Fruit fly (Drosophila melanogaster) whole organism, embryonic: ENCODE measurements around the gene CG14054.
A peak's percentile ranks its signal among the peaks of the same experiment; 100 is the strongest.

Experiments
- Adf1 ChIP-seq: fragments of 200-800 bp; sonication (Bioruptor generic); IDR thresholded peaks from 2 replicates; pipeline ENCODE4 v1.3.6; 2022; ENCODE audit warnings: missing biosample characterization, missing genetic modification characterization
- CG1024 ChIP-seq: fragments of 200-800 bp; sonication (Bioruptor generic); IDR thresholded peaks from 2 replicates; pipeline ENCODE4 v1.3.6; 2022; ENCODE audit warnings: missing biosample characterization, missing genetic modification characterization
- CG10267 ChIP-seq: fragments of 200-800 bp; sonication (Bioruptor generic); optimal IDR thresholded peaks from 2 replicates; lab custom pipeline; 2018; ENCODE audit warnings: missing biosample characterization, mild to moderate bottlenecking, missing genetic modification characterization, moderate library complexity
- CG11085 ChIP-seq: fragments of 200-800 bp; sonication (Bioruptor generic); IDR thresholded peaks from 2 replicates; pipeline ENCODE4 v1.3.6; 2022; ENCODE audit warnings: missing biosample characterization, missing genetic modification characterization
- CG11560 ChIP-seq: fragments of 200-800 bp; sonication (Bioruptor generic); IDR thresholded peaks from 3 replicates; pipeline ENCODE4 v1.3.6; 2022; ENCODE audit warnings: missing biosample characterization, missing genetic modification characterization
- CG12942 ChIP-seq: fragments of 200-800 bp; sonication (Bioruptor generic); optimal IDR thresholded peaks from 3 replicates; lab custom pipeline; 2016; ENCODE audit warnings: missing biosample characterization, missing genetic modification characterization
- CG13894 ChIP-seq: fragments of 200-800 bp; sonication (Bioruptor generic); optimal IDR thresholded peaks from 3 replicates; lab custom pipeline; 2018; ENCODE audit warnings: missing biosample characterization, mild to moderate bottlenecking, missing genetic modification characterization, moderate library complexity
- CG17568 ChIP-seq: fragments of 200-800 bp; sonication (Bioruptor generic); optimal IDR thresholded peaks from 2 replicates; lab custom pipeline; 2018; ENCODE audit warnings: missing biosample characterization, mild to moderate bottlenecking, missing genetic modification characterization, moderate library complexity
- CG17612 ChIP-seq: fragments of 200-800 bp; sonication (Bioruptor generic); IDR thresholded peaks from 2 replicates; pipeline ENCODE4 v1.3.6; 2022; ENCODE audit warnings: missing biosample characterization, missing genetic modification characterization
- CG18476 ChIP-seq: fragments of 200-800 bp; sonication (Bioruptor generic); optimal IDR thresholded peaks from 2 replicates; lab custom pipeline; 2016; ENCODE audit warnings: missing biosample characterization, mild to moderate bottlenecking, missing genetic modification characterization
- CG33557 ChIP-seq: fragments of 200-800 bp; sonication (Bioruptor generic); optimal IDR thresholded peaks from 2 replicates; lab custom pipeline; 2019; ENCODE audit warnings: missing biosample characterization, mild to moderate bottlenecking, missing genetic modification characterization, moderate library complexity
- CG34224 ChIP-seq: fragments of 200-800 bp; sonication (Bioruptor generic); IDR thresholded peaks from 3 replicates; pipeline ENCODE4 v1.3.6; 2022; ENCODE audit warnings: missing biosample characterization, missing genetic modification characterization; ENCODE audit not compliant: partially characterized antibody
- CG4282 ChIP-seq: fragments of 200-800 bp; sonication (Bioruptor generic); optimal IDR thresholded peaks from 2 replicates; lab custom pipeline; 2016; ENCODE audit warnings: missing biosample characterization, missing genetic modification characterization
- CG5180 ChIP-seq: fragments of 200-800 bp; sonication (Bioruptor generic); optimal IDR thresholded peaks from 3 replicates; lab custom pipeline; 2017; ENCODE audit warnings: missing biosample characterization, missing genetic modification characterization, mild to moderate bottlenecking, moderate library complexity, missing genetic modification reagents
- CG6254 ChIP-seq: fragments of 200-800 bp; sonication (Bioruptor generic); optimal IDR thresholded peaks from 3 replicates; lab custom pipeline; 2017; ENCODE audit warnings: mild to moderate bottlenecking, missing biosample characterization, missing genetic modification reagents, missing genetic modification characterization
- CG7372 ChIP-seq: fragments of 200-800 bp; sonication (Bioruptor generic); IDR thresholded peaks from 2 replicates; pipeline ENCODE4 v1.3.6; 2022; ENCODE audit warnings: missing biosample characterization, missing genetic modification characterization
- CG7556 ChIP-seq: fragments of 200-800 bp; sonication (Bioruptor generic); optimal IDR thresholded peaks from 2 replicates; lab custom pipeline; 2017; ENCODE audit warnings: missing biosample characterization, mild to moderate bottlenecking, missing genetic modification characterization
- CG8765 ChIP-seq: fragments of 200-800 bp; sonication (Bioruptor generic); IDR thresholded peaks from 2 replicates; pipeline ENCODE4 v1.3.6; 2022; ENCODE audit warnings: missing biosample characterization, missing genetic modification characterization
- Dip3 ChIP-seq: fragments of 200-800 bp; sonication (Bioruptor generic); optimal IDR thresholded peaks from 3 replicates; lab custom pipeline; 2016; ENCODE audit warnings: missing biosample characterization, missing genetic modification characterization
- Dref ChIP-seq: fragments of 200-800 bp; sonication (Bioruptor generic); IDR thresholded peaks from 2 replicates; pipeline ENCODE4 v1.3.6; 2022; ENCODE audit warnings: missing biosample characterization, missing genetic modification characterization
- ERR ChIP-seq: fragments of 200-800 bp; sonication (Bioruptor generic); optimal IDR thresholded peaks from 2 replicates; lab custom pipeline; 2016; ENCODE audit warnings: missing biosample characterization, missing genetic modification characterization
- Ets65A ChIP-seq: fragments of 200-800 bp; sonication (Bioruptor generic); peaks from one replicate; lab custom pipeline; 2016; ENCODE audit warnings: missing biosample characterization, missing genetic modification characterization
- HHEX ChIP-seq: fragments of 200-800 bp; sonication (Bioruptor generic); optimal IDR thresholded peaks from 3 replicates; lab custom pipeline; 2017; ENCODE audit warnings: missing biosample characterization, mild to moderate bottlenecking, missing genetic modification characterization, missing genetic modification reagents
- Kr ChIP-seq: fragments of 200-800 bp; sonication (Bioruptor generic); optimal IDR thresholded peaks from 2 replicates; lab custom pipeline; 2017; ENCODE audit warnings: missing biosample characterization, mild to moderate bottlenecking, missing genetic modification characterization
- NK7.1 ChIP-seq: fragments of 200-800 bp; sonication (Bioruptor generic); optimal IDR thresholded peaks from 3 replicates; lab custom pipeline; 2016; ENCODE audit warnings: missing biosample characterization, missing genetic modification characterization
- Nf-YC ChIP-seq: fragments of 200-800 bp; optimal IDR thresholded peaks from 3 replicates; lab custom pipeline; 2019; ENCODE audit warnings: missing biosample characterization, mild to moderate bottlenecking, missing genetic modification characterization, moderate library complexity
- Side ChIP-seq: fragments of 200-800 bp; sonication (Bioruptor generic); optimal IDR thresholded peaks from 2 replicates; lab custom pipeline; 2016; ENCODE audit warnings: missing biosample characterization, missing genetic modification characterization
- amos ChIP-seq: fragments of 200-800 bp; sonication (Bioruptor generic); IDR thresholded peaks from 2 replicates; pipeline ENCODE4 v1.3.6; 2022; ENCODE audit warnings: missing biosample characterization, missing genetic modification characterization; ENCODE audit not compliant: partially characterized antibody
- ash1 ChIP-seq: fragments of 200-800 bp; sonication (Bioruptor generic); optimal IDR thresholded peaks from 2 replicates; lab custom pipeline; 2018; ENCODE audit warnings: missing biosample characterization, mild to moderate bottlenecking, missing genetic modification characterization
- ato ChIP-seq: fragments of 200-800 bp; sonication (Bioruptor generic); IDR thresholded peaks from 2 replicates; pipeline ENCODE4 v1.3.6; 2022; ENCODE audit warnings: missing biosample characterization, missing genetic modification characterization; ENCODE audit not compliant: partially characterized antibody
- bigmax ChIP-seq: fragments of 200-800 bp; sonication (Bioruptor generic); optimal IDR thresholded peaks from 2 replicates; lab custom pipeline; 2018; ENCODE audit warnings: missing biosample characterization, mild to moderate bottlenecking, missing genetic modification characterization
- bowl ChIP-seq: fragments of 200-800 bp; sonication (Bioruptor generic); IDR thresholded peaks from 2 replicates; pipeline ENCODE4 v1.3.6; 2022; ENCODE audit warnings: missing biosample characterization, missing genetic modification characterization
- corto ChIP-seq: fragments of 200-800 bp; sonication (Bioruptor generic); optimal IDR thresholded peaks from 2 replicates; lab custom pipeline; 2016; ENCODE audit warnings: missing biosample characterization, mild to moderate bottlenecking, missing genetic modification characterization, moderate library complexity
- crol ChIP-seq: fragments of 200-800 bp; sonication (Bioruptor generic); IDR thresholded peaks from 2 replicates; pipeline ENCODE4 v1.3.6; 2022; ENCODE audit warnings: missing biosample characterization, missing genetic modification characterization
- dmrt99B ChIP-seq: fragments of 200-800 bp; sonication (Bioruptor generic); optimal IDR thresholded peaks from 2 replicates; lab custom pipeline; 2018; ENCODE audit warnings: missing biosample characterization, mild to moderate bottlenecking, missing genetic modification characterization, moderate library complexity
- dpn ChIP-seq, 2 experiments: fragments of 200-800 bp; sonication (Bioruptor generic); optimal IDR thresholded peaks; 3 replicates each; lab custom pipeline; 2016; ENCODE audit warnings: missing biosample characterization in 2 of 2, missing genetic modification characterization in 2 of 2
- dysf ChIP-seq: fragments of 200-800 bp; sonication (Bioruptor generic); IDR thresholded peaks from 3 replicates; pipeline ENCODE4 v1.3.6; 2022; ENCODE audit warnings: missing biosample characterization, missing genetic modification characterization
- ftz-f1 ChIP-seq: fragments of 200-800 bp; sonication (Bioruptor generic); optimal IDR thresholded peaks from 2 replicates; lab custom pipeline; 2016; ENCODE audit warnings: missing biosample characterization, missing genetic modification characterization
- her ChIP-seq: fragments of 200-800 bp; sonication (Bioruptor generic); optimal IDR thresholded peaks from 2 replicates; lab custom pipeline; 2016; ENCODE audit warnings: missing biosample characterization, missing genetic modification characterization
- maf-S ChIP-seq: fragments of 200-800 bp; sonication (Bioruptor generic); optimal IDR thresholded peaks from 2 replicates; lab custom pipeline; 2016; ENCODE audit warnings: missing biosample characterization, missing genetic modification characterization
- odd ChIP-seq: fragments of 200-800 bp; sonication (Bioruptor generic); optimal IDR thresholded peaks from 2 replicates; lab custom pipeline; 2017; ENCODE audit warnings: missing biosample characterization, mild to moderate bottlenecking, missing genetic modification characterization
- org-1 ChIP-seq: fragments of 200-800 bp; sonication (Bioruptor generic); optimal IDR thresholded peaks from 2 replicates; lab custom pipeline; 2017; ENCODE audit warnings: missing biosample characterization, missing genetic modification characterization
- prd ChIP-seq, 3 experiments: fragments of >200 bp in 2 of 3; fragments of 200-800 bp in 1 of 3; sonication (Bioruptor generic) in 1 of 3; optimal IDR thresholded peaks in 2 of 3; IDR thresholded peaks in 1 of 3; 2 replicates in 2 of 3; 3 replicates in 1 of 3; pipeline versions ENCODE4 v1.3.6 to Lab custom; 2017 to 2022; ENCODE audit warnings: missing biosample characterization in 1 of 3, missing genetic modification characterization in 1 of 3
- ro ChIP-seq: fragments of 200-800 bp; sonication (Bioruptor generic); IDR thresholded peaks from 2 replicates; pipeline ENCODE4 v1.3.6; 2022; ENCODE audit warnings: missing biosample characterization, missing genetic modification characterization
- sim ChIP-seq: fragments of 200-800 bp; sonication (Bioruptor generic); IDR thresholded peaks from 2 replicates; pipeline ENCODE4 v1.3.6; 2022; ENCODE audit warnings: missing biosample characterization, missing genetic modification characterization
- sima ChIP-seq: fragments of 200-800 bp; sonication (Bioruptor generic); optimal IDR thresholded peaks from 2 replicates; lab custom pipeline; 2016; ENCODE audit warnings: missing biosample characterization, missing genetic modification characterization
- sob ChIP-seq: fragments of 200-800 bp; sonication (Bioruptor generic); IDR thresholded peaks from 2 replicates; pipeline ENCODE4 v1.3.6; 2022; ENCODE audit warnings: missing biosample characterization, missing genetic modification characterization
- sug ChIP-seq: fragments of 200-800 bp; optimal IDR thresholded peaks from 2 replicates; lab custom pipeline; 2019; ENCODE audit warnings: missing biosample characterization, mild to moderate bottlenecking, missing genetic modification characterization, moderate library complexity
- wor ChIP-seq: fragments of 200-800 bp; sonication (Bioruptor generic); IDR thresholded peaks from 2 replicates; pipeline ENCODE4 v1.3.6; 2022; ENCODE audit warnings: missing biosample characterization, missing genetic modification characterization

Gene CG14054

DNA sequence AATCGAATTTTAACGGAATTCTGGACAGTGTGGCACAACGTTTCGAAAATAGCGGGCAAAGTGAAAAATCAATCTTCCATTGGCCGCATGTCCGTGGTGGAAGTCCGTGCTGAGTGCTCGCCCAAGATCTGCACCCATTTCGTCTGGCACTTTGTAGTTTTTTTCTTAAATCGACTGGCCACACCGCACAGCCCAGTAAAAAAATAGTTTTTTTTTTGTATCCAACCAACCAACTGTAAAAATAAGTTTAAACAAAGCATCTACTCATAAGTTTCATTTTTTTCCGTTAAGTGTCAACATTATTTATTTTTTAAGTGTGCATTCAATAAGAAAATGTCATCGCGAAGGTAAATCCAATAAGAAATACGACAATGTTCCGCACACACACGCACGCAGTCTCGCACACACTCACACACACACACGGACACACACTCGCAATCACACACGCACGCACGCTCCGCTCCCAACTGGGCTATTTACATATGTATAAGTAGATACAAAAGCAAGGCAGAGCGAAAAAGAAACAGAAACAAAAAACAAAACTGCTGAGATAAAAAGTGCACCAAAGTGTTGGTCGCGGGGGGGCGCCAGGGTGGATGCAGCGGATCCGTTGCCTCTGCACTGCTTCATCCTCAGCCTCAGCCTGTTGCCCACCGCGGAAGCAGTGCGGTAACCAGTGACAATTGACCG, 28.1 kb upstream of the CG14054 start, which contains the start of gene csw (continued):
- TF ChIP-seq maf-S: peak; percentile 38
- peak; percentile 5 for TF ChIP-seq HHEX
- no peak for TF ChIP-seq CG1024
- TF ChIP-seq her (GFP tag; lab: Kevin White, UChicago): peak; percentile 63
- TF ChIP-seq ERR (GFP tag; lab: Kevin White, UChicago): peak; percentile 19
- TF ChIP-seq CG5180 (GFP tag; lab: Kevin White, UChicago): no peak
- no peak for TF ChIP-seq sim
- 0 out of 3 replicates have a peak, but pooled peaks have one; percentile 15 for TF ChIP-seq CG11560
- TF ChIP-seq ash1 (GFP tag; lab: Kevin White, UChicago): no peak
- TF ChIP-seq NK7.1 (GFP tag; lab: Kevin White, UChicago): no peak
- TF ChIP-seq Ets65A (GFP tag; lab: Kevin White, UChicago): peak; percentile 90
- TF ChIP-seq amos (GFP tag; lab: Robert Waterston, UW): peak; percentile 58; the same call in 1 of the 2 replicates
- peak; percentile 31 for TF ChIP-seq CG4282 (GFP tag; lab: Kevin White, UChicago)
- TF ChIP-seq sima (GFP tag; lab: Kevin White, UChicago): no peak
- TF ChIP-seq CG7556 (GFP tag; lab: Kevin White, UChicago): no peak
- TF ChIP-seq sug (tag; lab: Kevin White, UChicago): peak; percentile 2
- peak; percentile 3 for TF ChIP-seq Dip3
- TF ChIP-seq org-1 (GFP tag; lab: Kevin White, UChicago): no peak
- peak; percentile 54 for TF ChIP-seq ato
- TF ChIP-seq CG8765 (GFP tag; lab: Robert Waterston, UW): no peak
- TF ChIP-seq wor (GFP tag; lab: Robert Waterston, UW): no peak
- no peak for TF ChIP-seq CG17568 (GFP tag; lab: Kevin White, UChicago)
- TF ChIP-seq Kr (GFP tag; lab: Kevin White, UChicago): no peak
- TF ChIP-seq CG34224 (GFP tag; lab: Robert Waterston, UW): no peak
- TF ChIP-seq dysf (GFP tag; lab: Robert Waterston, UW): peak; percentile 31; the same call in 1 of the 3 replicates
- TF ChIP-seq Nf-YC (tag; lab: Kevin White, UChicago): peak; percentile 60
- TF ChIP-seq odd (GFP tag; lab: Kevin White, UChicago): no peak
- TF ChIP-seq CG33557 (GFP tag; lab: Kevin White, UChicago): no peak
- no peak for TF ChIP-seq ro (GFP tag; lab: Robert Waterston, UW)
- TF ChIP-seq Adf1: no peak
- TF ChIP-seq prd (optimal IDR thresholded peaks at IDR 0.05; lab: Kevin White, UChicago): no peak
- peak; percentile 34; the same call in 1 of the 3 replicates for TF ChIP-seq prd (GFP tag; IDR thresholded peaks at IDR 0.05; lab: Robert Waterston, UW)
- 0 out of 2 replicates have a peak, but pooled peaks have one; percentile 34 for TF ChIP-seq CG11085 (GFP tag; lab: Robert Waterston, UW)
- no peak for TF ChIP-seq corto (GFP tag; lab: Kevin White, UChicago)
- no peak for TF ChIP-seq dmrt99B (tag; lab: Kevin White, UChicago)
- TF ChIP-seq CG18476 (GFP tag; lab: Kevin White, UChicago): peak; percentile 11
- peak; percentile 71; the same call in 1 of the 2 replicates for TF ChIP-seq sob (GFP tag; lab: Robert Waterston, UW)
- TF ChIP-seq CG12942: peak; percentile 28
- peak; percentile 64 for TF ChIP-seq crol (GFP tag; lab: Robert Waterston, UW)
- no peak for TF ChIP-seq bigmax (GFP tag; lab: Kevin White, UChicago)
- TF ChIP-seq CG6254 (GFP tag; lab: Kevin White, UChicago): peak; percentile 20
- peak; percentile 95 for TF ChIP-seq CG10267 (tag; lab: Kevin White, UChicago)
- TF ChIP-seq CG13894 (tag; lab: Kevin White, UChicago): peak; percentile 19
- TF ChIP-seq CG7372: no peak
- peak; percentile 59 to 62 for TF ChIP-seq dpn (GFP tag; optimal IDR thresholded peaks at IDR 0.05; lab: Kevin White, UChicago)
- TF ChIP-seq CG17612 (GFP tag; lab: Robert Waterston, UW): no peak
- no peak for TF ChIP-seq bowl (GFP tag; lab: Robert Waterston, UW)
- peak; percentile 54 for TF ChIP-seq Dref (GFP tag; lab: Robert Waterston, UW)
- peak; percentile 33 for TF ChIP-seq Side
- peak; percentile 67 for TF ChIP-seq ftz-f1 (GFP tag; lab: Kevin White, UChicago)
